Worm (Caenorhabditis elegans): Measurements from ENCODE around the gene srd-59.

The srd-59 gene

DNA sequence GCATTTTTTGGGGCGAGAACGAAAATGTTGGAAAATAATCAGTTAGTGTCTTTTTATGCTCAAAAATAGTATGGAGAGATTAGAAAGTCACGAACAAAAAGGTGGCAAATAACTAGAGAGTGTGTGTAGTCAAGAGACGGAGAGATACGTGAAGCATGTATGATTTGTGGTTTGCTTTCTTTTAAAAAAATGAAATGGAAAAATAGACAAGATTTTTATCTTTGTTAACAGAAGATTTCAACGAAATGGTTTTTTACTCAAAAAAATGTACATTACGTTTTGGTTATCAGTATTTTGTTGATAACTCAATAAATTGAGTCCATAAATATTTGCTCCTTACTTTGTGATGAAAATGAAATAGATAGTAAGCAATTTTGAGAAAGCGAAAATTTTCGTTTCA is 2.7 kb downstream of the srd-59 start, which contains the start of gene dhs-7:
Gene dhs-7, minus strand, starts transcription at position 277 of the 400 bp plus-strand sequence.
- TF ChIP-seq M03D4.4 (tag; optimal IDR thresholded peaks at IDR 0.05) (no peak), unc-62 (GFP tag; optimal IDR thresholded peaks at IDR 0.05) (no peak), ztf-11 (tag; optimal IDR thresholded peaks at IDR 0.05) (no peak), lin-13 (tag; optimal IDR thresholded peaks at IDR 0.05) (no peak), bed-3 (GFP tag; optimal IDR thresholded peaks at IDR 0.05) (no peak), blmp-1 (tag; optimal IDR thresholded peaks at IDR 0.05) (no peak), lsy-2 (tag; optimal IDR thresholded peaks at IDR 0.05) (no peak)

DNA sequence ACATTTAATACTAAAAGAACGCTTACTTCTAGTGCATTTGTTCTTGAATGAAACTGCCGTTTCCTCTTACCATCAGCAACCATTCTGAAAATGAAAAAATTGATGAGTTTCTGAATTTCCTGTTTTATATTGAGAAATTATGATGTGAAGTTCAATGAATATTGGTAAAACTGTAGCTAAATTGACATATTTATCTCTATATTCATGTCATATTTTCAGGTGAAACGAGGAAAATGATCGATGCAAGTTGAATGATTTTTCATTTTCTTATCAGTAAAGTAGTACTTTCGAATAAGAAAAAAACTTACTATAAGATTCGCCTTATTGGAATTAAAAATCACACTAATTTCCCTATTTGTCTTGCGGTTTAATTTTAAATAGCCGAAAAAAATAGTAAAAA is 4.7 kb downstream of the srd-59 start, which contains the start of gene E04F6.15:
Gene E04F6.15, minus strand, starts transcription at position 101 of the 400 bp plus-strand sequence.
- no peak for TF ChIP-seq zip-8 (tag; optimal IDR thresholded peaks at IDR 0.05)
- no peak for TF ChIP-seq ceh-43 (GFP tag; optimal IDR thresholded peaks at IDR 0.05)
- TF ChIP-seq elt-3 (tag; optimal IDR thresholded peaks at IDR 0.05) = no peak
- TF ChIP-seq nhr-28 (tag; optimal IDR thresholded peaks at IDR 0.05) = no peak
- TF ChIP-seq mab-5 (tag; optimal IDR thresholded peaks at IDR 0.05) = no peak

DNA sequence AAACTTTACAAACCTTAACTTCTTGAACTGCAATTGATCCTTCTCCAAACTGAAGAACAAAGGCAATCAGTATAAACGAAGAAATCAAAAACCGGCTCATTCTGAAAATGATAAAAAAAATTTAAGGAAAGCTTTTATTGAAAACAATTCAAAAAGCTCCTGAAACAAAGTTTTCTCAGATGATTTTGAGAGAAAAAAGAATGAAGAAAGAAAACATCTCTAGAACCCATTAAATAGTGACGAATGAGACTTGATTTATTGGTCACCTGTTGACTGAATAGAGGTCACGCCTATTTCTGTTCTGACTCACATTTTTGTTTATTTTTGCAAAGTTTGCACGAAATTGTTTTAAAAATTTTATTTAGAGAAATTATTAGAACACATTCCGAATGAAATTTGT is 5.8 kb downstream of the srd-59 start, which contains the start of gene E04F6.8:
Gene E04F6.8, minus strand, starts transcription at position 101 of the 400 bp plus-strand sequence.
- TF ChIP-seq unc-62 (GFP tag; optimal IDR thresholded peaks at IDR 0.05) (no peak), mls-2 (tag; optimal IDR thresholded peaks at IDR 0.05) (no peak), ztf-11 (tag; optimal IDR thresholded peaks at IDR 0.05) (no peak), mep-1 (tag; optimal IDR thresholded peaks at IDR 0.05) (no peak), ceh-83 (GFP tag; optimal IDR thresholded peaks at IDR 0.05) (no peak), sptf-1 (tag; optimal IDR thresholded peaks at IDR 0.05) (no peak), tbx-8 (GFP tag; optimal IDR thresholded peaks at IDR 0.05) (no peak), mab-5 (tag; optimal IDR thresholded peaks at IDR 0.05) (no peak), ceh-43 (GFP tag; optimal IDR thresholded peaks at IDR 0.05) (no peak), unc-120 (tag; optimal IDR thresholded peaks at IDR 0.05; ENCODE audit: poor library complexity, severe bottlenecking) (no peak), unc-39 (tag; optimal IDR thresholded peaks at IDR 0.05) (no peak), sem-2 (GFP tag; optimal IDR thresholded peaks at IDR 0.05) (no peak)

DNA sequence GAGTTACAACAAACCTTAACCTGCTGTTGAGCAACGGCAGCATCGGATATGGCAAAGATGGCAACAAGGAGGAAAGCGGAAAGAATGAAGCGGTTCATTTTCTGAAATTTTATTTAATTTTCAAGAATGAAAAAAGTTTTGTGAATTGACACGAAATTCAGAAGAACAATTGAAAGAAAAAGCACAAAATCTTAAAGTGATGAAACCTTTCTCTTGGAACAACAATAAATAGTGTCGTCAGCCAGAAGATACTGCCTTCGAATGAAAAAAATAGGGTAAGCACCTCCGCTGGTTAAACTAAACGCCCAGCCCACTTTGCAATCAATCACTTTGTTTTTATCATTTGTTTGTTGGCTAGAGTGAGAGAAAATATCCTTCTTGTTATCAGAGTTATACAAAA is 6.6 kb downstream of the srd-59 start, which contains the start of gene E04F6.9:
Gene E04F6.9, minus strand, starts transcription at position 101 of the 400 bp plus-strand sequence.
- TF ChIP-seq blmp-1 (tag; optimal IDR thresholded peaks at IDR 0.05) = no peak
- TF ChIP-seq nhr-28 (tag; optimal IDR thresholded peaks at IDR 0.05) = no peak
- no peak for TF ChIP-seq nhr-76 (tag; optimal IDR thresholded peaks at IDR 0.05)
- TF ChIP-seq sptf-1 (tag; optimal IDR thresholded peaks at IDR 0.05) = no peak
- no peak for TF ChIP-seq pha-4 (tag; optimal IDR thresholded peaks at IDR 0.05)
- TF ChIP-seq cnd-1 (tag; optimal IDR thresholded peaks at IDR 0.05) = no peak
- no peak for TF ChIP-seq unc-62 (GFP tag; optimal IDR thresholded peaks at IDR 0.05)
- TF ChIP-seq mls-2 (tag; optimal IDR thresholded peaks at IDR 0.05) = no peak
- no peak for TF ChIP-seq sem-2 (GFP tag; optimal IDR thresholded peaks at IDR 0.05)
- TF ChIP-seq nhr-12 (tag; optimal IDR thresholded peaks at IDR 0.05) = no peak
- no peak for TF ChIP-seq mab-5 (tag; optimal IDR thresholded peaks at IDR 0.05)
- no peak for TF ChIP-seq mep-1 (tag; optimal IDR thresholded peaks at IDR 0.05)
- TF ChIP-seq bed-3 (GFP tag; optimal IDR thresholded peaks at IDR 0.05) = no peak
- no peak for TF ChIP-seq tbx-8 (GFP tag; optimal IDR thresholded peaks at IDR 0.05)
- no peak for TF ChIP-seq ceh-83 (GFP tag; optimal IDR thresholded peaks at IDR 0.05)
- TF ChIP-seq snpc-4 (tag; optimal IDR thresholded peaks at IDR 0.05) = no peak
- no peak for TF ChIP-seq unc-120 (tag; optimal IDR thresholded peaks at IDR 0.05; ENCODE audit: poor library complexity, severe bottlenecking)
- TF ChIP-seq lin-13 (tag; optimal IDR thresholded peaks at IDR 0.05) = no peak
- TF ChIP-seq lin-32 (GFP tag; optimal IDR thresholded peaks at IDR 0.05) = no peak

DNA sequence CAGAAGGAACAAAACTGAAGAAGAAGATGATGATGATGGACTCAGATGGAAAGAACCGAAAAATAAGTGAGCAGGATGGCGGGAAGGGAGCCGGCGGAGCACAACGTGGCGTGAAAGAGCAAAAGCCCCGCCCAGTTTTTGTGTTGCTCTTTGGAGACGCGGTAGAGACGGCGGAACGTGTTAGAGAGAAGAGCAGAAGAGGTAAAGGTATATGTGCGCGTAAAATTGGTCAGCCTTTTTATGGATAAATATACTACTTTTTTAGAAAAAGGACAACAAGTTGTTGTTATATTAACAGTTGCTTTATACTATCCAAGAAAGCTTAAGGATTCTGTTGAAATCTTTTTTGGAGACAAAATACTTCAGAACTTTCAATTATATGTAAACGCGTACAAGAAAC is 11.6 kb downstream of the srd-59 start, which contains the start of gene E04F6.10:
Gene E04F6.10, minus strand, starts transcription at position 101 of the 400 bp plus-strand sequence.
- TF ChIP-seq nhr-12 (tag; optimal IDR thresholded peaks at IDR 0.05) = no peak

DNA sequence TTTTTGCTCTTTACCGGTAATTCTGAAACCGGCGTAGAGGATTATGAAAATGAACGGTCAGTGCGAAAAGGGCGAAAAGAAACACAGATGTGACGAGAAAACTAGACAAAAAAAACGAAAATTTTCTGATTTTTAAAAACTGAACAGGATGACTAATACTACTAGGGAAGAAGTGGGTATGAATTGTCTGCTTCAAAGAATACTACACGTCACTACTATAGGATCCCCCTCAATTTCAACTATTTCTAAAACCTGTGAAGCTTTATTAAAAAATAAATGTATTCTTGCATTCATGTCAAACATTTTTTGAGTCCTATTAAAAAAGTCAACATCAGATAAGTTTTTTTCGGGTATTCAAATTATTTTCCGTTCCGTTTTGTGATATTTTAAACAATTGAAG is 18.6 kb downstream of the srd-59 start:
- no peak for TF ChIP-seq nhr-76 (tag; optimal IDR thresholded peaks at IDR 0.05)
- no peak for TF ChIP-seq cnd-1 (tag; optimal IDR thresholded peaks at IDR 0.05)
- no peak for TF ChIP-seq tbx-8 (GFP tag; optimal IDR thresholded peaks at IDR 0.05)
- no peak for TF ChIP-seq unc-39 (tag; optimal IDR thresholded peaks at IDR 0.05)
- no peak for TF ChIP-seq lin-13 (tag; optimal IDR thresholded peaks at IDR 0.05)
- no peak for TF ChIP-seq M03D4.4 (tag; optimal IDR thresholded peaks at IDR 0.05)
- TF ChIP-seq unc-120 (tag; optimal IDR thresholded peaks at IDR 0.05; ENCODE audit: poor library complexity, severe bottlenecking) = no peak
- TF ChIP-seq unc-62 (GFP tag; optimal IDR thresholded peaks at IDR 0.05) = no peak

Data from whole organism, mixed stage, embryonic.